Worm (Caenorhabditis elegans) whole organism, young adult: Measurements from ENCODE around the gene sir-2.3.

Source experiments
- B0336.3 ChIP-seq: fragments of 200-800 bp; sonication (Bioruptor generic); IDR thresholded peaks from 2 replicates; pipeline ENCODE4 v1.3.6; 2022; ENCODE audit warnings: missing genetic modification characterization, missing compliant biosample characterization
- F23B12.7 ChIP-seq: sonication (generic microtip); optimal IDR thresholded peaks from 2 replicates; lab custom pipeline; 2017; ENCODE audit warnings: missing genetic modification characterization, mild to moderate bottlenecking, missing compliant biosample characterization, antibody characterized with exemption, moderate library complexity; ENCODE audit not compliant: insufficient read depth
- Y56A3A.18 ChIP-seq: fragments of 200-800 bp; sonication (Bioruptor generic); IDR thresholded peaks from 2 replicates; pipeline ENCODE4 v1.3.6; 2022; ENCODE audit warnings: missing genetic modification reagents, missing genetic modification characterization, missing compliant biosample characterization
- bed-1 ChIP-seq: fragments of 200-800 bp; sonication (Bioruptor generic); IDR thresholded peaks from 2 replicates; pipeline ENCODE4 v1.3.6; 2022; ENCODE audit warnings: missing genetic modification reagents, missing genetic modification characterization, missing compliant biosample characterization
- efl-1 ChIP-seq: fragments of 150-350 bp; optimal IDR thresholded peaks from 2 replicates; lab custom pipeline; 2014; ENCODE audit warnings: missing biosample characterization, missing genetic modification reagents, missing genetic modification characterization
- hsf-1 ChIP-seq: fragments of 200-800 bp; sonication (Bioruptor generic); IDR thresholded peaks from 2 replicates; pipeline ENCODE4 v1.3.6; 2022; ENCODE audit warnings: missing genetic modification reagents, missing genetic modification characterization, missing compliant biosample characterization
- let-526 ChIP-seq: fragments of 200-800 bp; sonication (Bioruptor generic); IDR thresholded peaks from 2 replicates; pipeline ENCODE4 v1.3.6; 2022; ENCODE audit warnings: missing genetic modification reagents, missing genetic modification characterization, missing compliant biosample characterization
- madf-10 ChIP-seq: sonication (generic microtip); optimal IDR thresholded peaks from 2 replicates; lab custom pipeline; 2016; ENCODE audit warnings: mild to moderate bottlenecking, missing genetic modification characterization, missing compliant biosample characterization
- repo-1 ChIP-seq: sonication (generic microtip); optimal IDR thresholded peaks from 2 replicates; lab custom pipeline; 2017; ENCODE audit warnings: mild to moderate bottlenecking, missing genetic modification characterization, missing compliant biosample characterization
- zfh-2 ChIP-seq: fragments of 200-800 bp; sonication (Bioruptor generic); conservative IDR thresholded peaks from 2 replicates; pipeline ENCODE4 v1.3.6; 2022; ENCODE audit warnings: missing genetic modification reagents, missing genetic modification characterization, missing compliant biosample characterization
- ztf-26 ChIP-seq: sonication (generic microtip); optimal IDR thresholded peaks from 2 replicates; lab custom pipeline; 2017; ENCODE audit warnings: missing genetic modification characterization, missing compliant biosample characterization

DNA sequence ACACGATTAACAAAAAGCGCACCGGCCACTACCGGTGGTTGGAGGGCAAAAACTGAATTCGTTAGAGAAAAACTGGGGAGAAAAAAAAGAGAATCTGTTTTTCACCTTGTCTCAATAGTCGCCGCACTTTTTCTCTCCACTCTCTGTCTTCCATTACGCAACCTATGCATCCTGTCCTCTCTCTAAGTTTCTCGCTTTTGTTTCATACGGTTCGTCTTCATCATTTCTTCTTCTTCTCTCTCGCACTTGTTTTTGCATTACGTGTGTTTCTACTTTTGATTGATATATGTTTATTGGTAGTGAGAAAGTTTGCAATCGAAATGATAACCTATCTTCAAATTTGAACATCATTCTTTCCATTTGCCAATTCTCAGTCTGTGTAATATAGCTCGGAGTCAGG is 10.9 kb upstream of the sir-2.3 start:
- TF ChIP-seq repo-1 (tag; lab: Kevin White, UChicago) (no peak), bed-1 (no peak), madf-10 (tag; lab: Kevin White, UChicago) (no peak), F23B12.7 (tag; lab: Kevin White, UChicago) (peak; percentile 15), B0336.3 (GFP tag; lab: Robert Waterston, UW) (no peak), efl-1 (GFP tag; lab: Kevin White, UChicago) (no peak), hsf-1 (GFP tag; lab: Robert Waterston, UW) (no peak), ztf-26 (tag; lab: Kevin White, UChicago) (peak; percentile 16), Y56A3A.18 (GFP tag; lab: Robert Waterston, UW) (no peak), let-526 (no peak), zfh-2 (GFP tag; lab: Robert Waterston, UW) (no peak)
